Fruit fly (Drosophila melanogaster): ENCODE measurements around the gene ouib.

ouib gene

dm6 chr3R:8747134-8747870 lies 22.0 kb downstream of the ouib start, which contains the start of the genes CG9801 and Nasp (continued):
- TF ChIP-seq HLHmδ (GFP tag; optimal IDR thresholded peaks at IDR 0.05) (peak; percentile 20), ash1 (GFP tag; optimal IDR thresholded peaks at IDR 0.05) (no peak), crc (GFP tag; optimal IDR thresholded peaks at IDR 0.05) (no peak), CG9932 (GFP tag; IDR thresholded peaks at IDR 0.05) (peak; percentile 55), CG5245 (GFP tag; optimal IDR thresholded peaks at IDR 0.05) (peak; percentile 7), CG7372 (GFP tag; IDR thresholded peaks at IDR 0.05) (no peak), vnd (GFP tag; IDR thresholded peaks at IDR 0.05; ENCODE audit: partially characterized antibody) (peak; percentile 62; the same call in 2 of the 3 replicates), crp (GFP tag; optimal IDR thresholded peaks at IDR 0.05) (peak in 1 of 2 experiments; percentile 16), Poxn (GFP tag; IDR thresholded peaks at IDR 0.05) (no peak), twi (tag; optimal IDR thresholded peaks at IDR 0.05) (peak; percentile 9), repo (GFP tag; optimal IDR thresholded peaks at IDR 0.05) (peak; percentile 31), CG4617 (GFP tag; optimal IDR thresholded peaks at IDR 0.05; ENCODE audit: borderline replicate concordance) (peak; percentile 47), Opbp (GFP tag; IDR thresholded peaks at IDR 0.05; ENCODE audit: partially characterized antibody) (peak; percentile 77), H2.0 (GFP tag; IDR thresholded peaks at IDR 0.05) (no peak), Rx (GFP tag; IDR thresholded peaks at IDR 0.05) (no peak), CG3838 (GFP tag; optimal IDR thresholded peaks at IDR 0.05) (peak; percentile 53), sug (tag; optimal IDR thresholded peaks at IDR 0.05) (no peak), CG15601 (tag; optimal IDR thresholded peaks at IDR 0.05) (peak; percentile 44), mld (GFP tag; IDR thresholded peaks at IDR 0.05; ENCODE audit: partially characterized antibody) (peak; percentile 63), Hmx (GFP tag; optimal IDR thresholded peaks at IDR 0.05) (no peak), bsh (GFP tag; optimal IDR thresholded peaks at IDR 0.05) (peak in 1 of 2 experiments; percentile 19), Bdp1 (GFP tag; optimal IDR thresholded peaks at IDR 0.05) (peak; percentile 9), CG1024 (GFP tag; IDR thresholded peaks at IDR 0.05) (no peak), sim (GFP tag; IDR thresholded peaks at IDR 0.05) (no peak), lmd (GFP tag; IDR thresholded peaks at IDR 0.05) (peak; percentile 25; the same call in 1 of the 2 replicates), GATAe (GFP tag; conservative IDR thresholded peaks at IDR 0.05) (no peak), rib (GFP tag; IDR thresholded peaks at IDR 0.05) (peak; percentile 72; the same call in 1 of the 2 replicates), gcm2 (GFP tag; optimal IDR thresholded peaks at IDR 0.05) (no peak), disco-r (GFP tag; optimal IDR thresholded peaks at IDR 0.05) (no peak), ttk (GFP tag; IDR thresholded peaks at IDR 0.05) (peak; percentile 22; the same call in 1 of the 2 replicates), jing (GFP tag; optimal IDR thresholded peaks at IDR 0.05) (no peak), psq (GFP tag; optimal IDR thresholded peaks at IDR 0.05) (peak; percentile 33), CG16779 (GFP tag; IDR thresholded peaks at IDR 0.05) (no peak), CG10979 (tag; optimal IDR thresholded peaks at IDR 0.05) (peak; percentile 18), usp (GFP tag; optimal IDR thresholded peaks at IDR 0.05) (no peak), CG31365 (tag; optimal IDR thresholded peaks at IDR 0.05) (no peak), pzg (GFP tag; optimal IDR thresholded peaks at IDR 0.05) (peak; percentile 97), kay (GFP tag; optimal IDR thresholded peaks at IDR 0.05) (peak; percentile 23), dm (GFP tag; optimal IDR thresholded peaks at IDR 0.05) (peak; percentile 35), slou (GFP tag; optimal IDR thresholded peaks at IDR 0.05) (no peak), slbo (GFP tag; IDR thresholded peaks at IDR 0.05) (peak; percentile 31; the same call in 1 of the 2 replicates), lbe (GFP tag; optimal IDR thresholded peaks at IDR 0.05) (peak; percentile 43), Nf-YA (GFP tag; IDR thresholded peaks at IDR 0.05) (no peak), Chrac-16 (GFP tag; optimal IDR thresholded peaks at IDR 0.05) (peak; percentile 13), pho (GFP tag; optimal IDR thresholded peaks at IDR 0.05) (peak; percentile 14), sr (GFP tag; IDR thresholded peaks at IDR 0.05) (0 out of 3 replicates have a peak, but pooled peaks have one; percentile 8), CG11696 (GFP tag; IDR thresholded peaks at IDR 0.05) (0 out of 2 replicates have a peak, but pooled peaks have one; percentile 6), ab (GFP tag; optimal IDR thresholded peaks at IDR 0.05) (no peak), CG15696 (tag; optimal IDR thresholded peaks at IDR 0.05) (peak; percentile 14), CG17186 (GFP tag; optimal IDR thresholded peaks at IDR 0.05) (peak; percentile 59)
